Worm (Caenorhabditis elegans) whole organism, L4 larva: ENCODE measurements around the gene R02F11.10.

Experiments
- F26F4.8 ChIP-seq: fragments of 200-800 bp; sonication (Bioruptor generic); conservative IDR thresholded peaks from 2 replicates; pipeline ENCODE4 v1.3.6; 2022; ENCODE audit warnings: missing genetic modification characterization, missing compliant biosample characterization
- F37D6.2 ChIP-seq: sonication (generic microtip); optimal IDR thresholded peaks from 2 replicates; lab custom pipeline; 2016; ENCODE audit warnings: mild to moderate bottlenecking, missing genetic modification characterization, missing compliant biosample characterization
- Y105C5A.15 ChIP-seq: fragments of 200-800 bp; sonication (Bioruptor generic); IDR thresholded peaks from 2 replicates; pipeline ENCODE4 v1.3.6; 2022; ENCODE audit warnings: missing genetic modification characterization, missing compliant biosample characterization
- Y5F2A.4 ChIP-seq: fragments of 200-800 bp; sonication (Bioruptor generic); optimal IDR thresholded peaks from 2 replicates; lab custom pipeline; 2018; ENCODE audit warnings: mild to moderate bottlenecking, missing genetic modification characterization, missing compliant biosample characterization
- Y75B8A.6 ChIP-seq: fragments of 200-800 bp; sonication (Bioruptor generic); IDR thresholded peaks from 2 replicates; pipeline ENCODE4 v1.3.6; 2022; ENCODE audit warnings: missing genetic modification reagents, missing genetic modification characterization, missing compliant biosample characterization
- ZK546.5 ChIP-seq, 2 experiments: sonication (generic microtip); optimal IDR thresholded peaks; 2 replicates each; lab custom pipeline; 2017; ENCODE audit warnings: missing biosample characterization in 2 of 2, missing genetic modification characterization in 2 of 2
- aha-1 ChIP-seq: fragments of 150-350 bp; peaks from one replicate; lab custom pipeline; 2014; ENCODE audit warnings: missing biosample characterization, missing genetic modification characterization
- ama-1 ChIP-seq: fragments of 150-350 bp; optimal IDR thresholded peaks from 2 replicates; lab custom pipeline; 2014; ENCODE audit warnings: inconsistent platforms, mixed read lengths
- ceh-32 ChIP-seq: sonication (generic microtip); optimal IDR thresholded peaks from 2 replicates; lab custom pipeline; 2016; ENCODE audit warnings: mild to moderate bottlenecking, missing genetic modification characterization, missing compliant biosample characterization; ENCODE audit not compliant: poor library complexity
- ceh-44 ChIP-seq: fragments of 200-800 bp; sonication (Bioruptor generic); IDR thresholded peaks from 2 replicates; pipeline ENCODE4 v1.3.6; 2022; ENCODE audit warnings: missing genetic modification reagents, missing genetic modification characterization, missing compliant biosample characterization
- ces-1 ChIP-seq: fragments of 150-350 bp; sonication (generic microtip); optimal IDR thresholded peaks from 4 replicates; lab custom pipeline; 2014; ENCODE audit warnings: missing biosample characterization, missing genetic modification reagents, missing genetic modification characterization
- cey-2 ChIP-seq: sonication (generic microtip); optimal IDR thresholded peaks from 3 replicates; lab custom pipeline; 2017; ENCODE audit warnings: missing genetic modification characterization, mild to moderate bottlenecking, missing compliant biosample characterization, antibody characterized with exemption, borderline replicate concordance; ENCODE audit not compliant: insufficient read depth
- ctbp-1 ChIP-seq: fragments of 200-800 bp; sonication (Bioruptor generic); IDR thresholded peaks from 2 replicates; pipeline ENCODE4 v1.3.6; 2022; ENCODE audit warnings: missing genetic modification reagents, missing genetic modification characterization, missing compliant biosample characterization
- daf-19 ChIP-seq: fragments of 200-800 bp; sonication (Bioruptor generic); conservative IDR thresholded peaks from 2 replicates; pipeline ENCODE4 v1.3.6; 2022; ENCODE audit warnings: missing genetic modification characterization, missing compliant biosample characterization
- dmd-9 ChIP-seq: fragments of 200-800 bp; sonication (Bioruptor generic); IDR thresholded peaks from 2 replicates; pipeline ENCODE4 v1.3.6; 2022; ENCODE audit warnings: missing genetic modification reagents, missing genetic modification characterization, missing compliant biosample characterization
- dpl-1 ChIP-seq: fragments of 150-350 bp; optimal IDR thresholded peaks from 2 replicates; lab custom pipeline; 2014; ENCODE audit warnings: missing biosample characterization, missing genetic modification reagents, missing genetic modification characterization
- duxl-1 ChIP-seq: sonication (generic microtip); optimal IDR thresholded peaks from 2 replicates; lab custom pipeline; 2016; ENCODE audit warnings: mild to moderate bottlenecking, missing genetic modification characterization, moderate library complexity, missing compliant biosample characterization; ENCODE audit not compliant: poor library complexity
- egl-27 ChIP-seq: sonication (generic microtip); optimal IDR thresholded peaks from 3 replicates; lab custom pipeline; 2017; ENCODE audit warnings: missing biosample characterization, missing genetic modification reagents, missing genetic modification characterization
- egl-43 ChIP-seq: fragments of 200-800 bp; sonication (Bioruptor generic); IDR thresholded peaks from 2 replicates; pipeline ENCODE4 v1.3.6; 2022; ENCODE audit warnings: missing genetic modification reagents, missing genetic modification characterization, missing compliant biosample characterization
- fos-1 ChIP-seq: fragments of 150-350 bp; optimal IDR thresholded peaks from 2 replicates; lab custom pipeline; 2014; ENCODE audit warnings: missing biosample characterization, missing genetic modification characterization
- lim-7 ChIP-seq: fragments of 200-800 bp; sonication (Bioruptor generic); IDR thresholded peaks from 2 replicates; pipeline ENCODE4 v1.3.6; 2022; ENCODE audit warnings: missing genetic modification characterization, missing compliant biosample characterization
- lin-13 ChIP-seq: fragments of 150-350 bp; optimal IDR thresholded peaks from 2 replicates; lab custom pipeline; 2014; ENCODE audit warnings: missing biosample characterization, missing genetic modification reagents, missing genetic modification characterization
- lin-29 ChIP-seq: fragments of 200-800 bp; sonication (Bioruptor generic); IDR thresholded peaks from 2 replicates; pipeline ENCODE4 v1.3.6; 2022; ENCODE audit warnings: missing genetic modification reagents, missing genetic modification characterization, missing compliant biosample characterization
- mdt-29 ChIP-seq: fragments of 200-800 bp; sonication (Bioruptor generic); IDR thresholded peaks from 2 replicates; pipeline ENCODE4 v1.3.6; 2022; ENCODE audit warnings: missing genetic modification reagents, missing genetic modification characterization, missing compliant biosample characterization
- mes-2 ChIP-seq: sonication (generic microtip); optimal IDR thresholded peaks from 2 replicates; lab custom pipeline; 2016; ENCODE audit warnings: missing genotype, mild to moderate bottlenecking, missing genetic modification characterization, missing compliant biosample characterization; ENCODE audit not compliant: poor library complexity, severe bottlenecking
- nhr-25 ChIP-seq: sonication (generic microtip); optimal IDR thresholded peaks from 2 replicates; lab custom pipeline; 2017; ENCODE audit warnings: missing genetic modification characterization, mild to moderate bottlenecking, missing compliant biosample characterization, antibody characterized with exemption, moderate library complexity, borderline replicate concordance; ENCODE audit not compliant: insufficient read depth
- nhr-28 ChIP-seq: fragments of 150-350 bp; optimal IDR thresholded peaks from 2 replicates; lab custom pipeline; 2014; ENCODE audit warnings: missing biosample characterization, missing genetic modification characterization
- pha-4 ChIP-seq, 2 experiments: fragments of 150-350 bp in 1 of 2; fragments of 200-800 bp in 1 of 2; sonication (Bioruptor generic) in 1 of 2; IDR thresholded peaks in 1 of 2; optimal IDR thresholded peaks in 1 of 2; 2 replicates each; pipeline versions ENCODE4 v1.3.6 to Lab custom; 2014 to 2022; ENCODE audit warnings: missing genetic modification characterization in 2 of 2, missing genetic modification reagents in 2 of 2, missing biosample characterization in 1 of 2, missing compliant biosample characterization in 1 of 2
- rbr-2 ChIP-seq: sonication (generic microtip); optimal IDR thresholded peaks from 2 replicates; lab custom pipeline; 2016; ENCODE audit warnings: missing genotype, missing genetic modification characterization, missing compliant biosample characterization
- sdz-12 ChIP-seq: fragments of 200-800 bp; sonication (Bioruptor generic); optimal IDR thresholded peaks from 2 replicates; lab custom pipeline; 2018; ENCODE audit warnings: mild to moderate bottlenecking, missing genetic modification characterization, missing compliant biosample characterization
- spr-1 ChIP-seq: sonication (generic microtip); optimal IDR thresholded peaks from 2 replicates; lab custom pipeline; 2016; ENCODE audit warnings: mild to moderate bottlenecking, missing genetic modification characterization, missing compliant biosample characterization
- tag-97 ChIP-seq: fragments of 200-800 bp; sonication (Bioruptor generic); IDR thresholded peaks from 2 replicates; pipeline ENCODE4 v1.3.6; 2022; ENCODE audit warnings: missing genetic modification characterization, missing compliant biosample characterization
- unc-62 ChIP-seq, 3 experiments: fragments of 150-350 bp in 1 of 3; sonication (generic microtip); optimal IDR thresholded peaks in 2 of 3; peaks in 1 of 3; 1 replicate in 1 of 3; 2 replicates in 2 of 3; lab custom pipeline; 2014 to 2017; ENCODE audit warnings: missing biosample characterization in 3 of 3, missing genetic modification characterization in 3 of 3, missing genetic modification reagents in 3 of 3, missing genotype in 1 of 3
- zfp-3 ChIP-seq: fragments of 200-800 bp; sonication (Bioruptor generic); conservative IDR thresholded peaks from 2 replicates; pipeline ENCODE4 v1.3.6; 2022; ENCODE audit warnings: missing genetic modification reagents, missing genetic modification characterization, missing compliant biosample characterization
- zip-11 ChIP-seq: fragments of 200-800 bp; sonication (Bioruptor generic); IDR thresholded peaks from 2 replicates; pipeline ENCODE4 v1.3.6; 2022; ENCODE audit warnings: missing genetic modification characterization, missing compliant biosample characterization
- ztf-7 ChIP-seq: fragments of 150-350 bp; optimal IDR thresholded peaks from 2 replicates; lab custom pipeline; 2014; ENCODE audit warnings: missing biosample characterization, missing genetic modification characterization

Gene R02F11.10

DNA sequence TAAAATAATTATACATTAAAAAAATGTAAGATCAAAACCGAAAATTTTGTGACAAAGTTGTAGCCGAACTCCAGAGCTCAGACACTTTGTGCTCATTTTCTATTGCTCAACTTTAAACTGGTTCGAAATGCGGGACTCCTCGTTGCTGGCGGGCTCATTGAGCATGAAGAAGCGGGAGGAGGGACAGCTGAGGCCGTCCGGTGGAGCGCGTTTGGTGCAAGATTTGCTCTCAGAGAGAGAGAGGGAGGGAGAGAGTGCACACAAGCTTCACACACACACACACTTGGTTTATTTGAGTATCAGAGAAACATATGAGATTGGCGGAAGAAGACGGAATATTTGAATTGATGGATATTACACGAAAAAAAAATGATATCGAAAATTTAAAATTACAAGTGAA, 21.7 kb downstream of the R02F11.10 start (continued):
- TF ChIP-seq F26F4.8 (GFP tag; lab: Robert Waterston, UW), result no peak
- no peak for TF ChIP-seq lim-7 (GFP tag; lab: Robert Waterston, UW)
- 0 out of 2 replicates have a peak, but pooled peaks have one; percentile 17 for TF ChIP-seq ctbp-1 (GFP tag; lab: Robert Waterston, UW)
- TF ChIP-seq dmd-9 (GFP tag; lab: Robert Waterston, UW), result no peak
- no peak for TF ChIP-seq duxl-1
- no peak for TF ChIP-seq mdt-29 (GFP tag; lab: Robert Waterston, UW)
- TF ChIP-seq fos-1 (tag; lab: Kevin White, UChicago), result no peak
- peak; percentile 62 for TF ChIP-seq mes-2
- TF ChIP-seq cey-2, result no peak
- TF ChIP-seq ztf-7 (tag; lab: Kevin White, UChicago), result no peak
- no peak for TF ChIP-seq ama-1
- TF ChIP-seq ceh-44 (GFP tag; lab: Robert Waterston, UW), result no peak
- no peak for TF ChIP-seq ceh-32 (tag; lab: Kevin White, UChicago)
- TF ChIP-seq spr-1 (tag; lab: Kevin White, UChicago), result no peak
- TF ChIP-seq Y75B8A.6 (GFP tag; lab: Robert Waterston, UW), result no peak
- TF ChIP-seq nhr-28 (tag; lab: Kevin White, UChicago), result no peak
- TF ChIP-seq lin-29, result no peak
- TF ChIP-seq aha-1 (tag; lab: Kevin White, UChicago), result peak; percentile 99
- TF ChIP-seq rbr-2 (tag; lab: Kevin White, UChicago), result peak; percentile 54
- peak in 1 of 2 experiments; percentile 94 for TF ChIP-seq unc-62 (GFP tag; optimal IDR thresholded peaks at IDR 0.05 in 1 of 2; lab: Kevin White, UChicago)
- TF ChIP-seq unc-62 (tag; optimal IDR thresholded peaks at IDR 0.05; lab: Kevin White, UChicago), result no peak
- no peak for TF ChIP-seq egl-43
- no peak for TF ChIP-seq F37D6.2
- no peak for TF ChIP-seq daf-19 (GFP tag; lab: Robert Waterston, UW)
- TF ChIP-seq nhr-25 (tag; lab: Kevin White, UChicago), result no peak
- TF ChIP-seq pha-4 (GFP tag; IDR thresholded peaks at IDR 0.05; lab: Robert Waterston, UW), result no peak
- TF ChIP-seq pha-4 (tag; optimal IDR thresholded peaks at IDR 0.05; lab: Kevin White, UChicago), result no peak
- TF ChIP-seq zfp-3, result no peak
- no peak for TF ChIP-seq lin-13 (GFP tag; lab: Kevin White, UChicago)
- TF ChIP-seq tag-97 (GFP tag; lab: Robert Waterston, UW), result no peak
- no peak for TF ChIP-seq sdz-12 (GFP tag; lab: Kevin White, UChicago)
- TF ChIP-seq zip-11 (GFP tag; lab: Robert Waterston, UW), result no peak
- TF ChIP-seq dpl-1, result peak; percentile 31
- TF ChIP-seq ZK546.5 (tag; optimal IDR thresholded peaks at IDR 0.05; lab: Kevin White, UChicago), result no peak

DNA sequence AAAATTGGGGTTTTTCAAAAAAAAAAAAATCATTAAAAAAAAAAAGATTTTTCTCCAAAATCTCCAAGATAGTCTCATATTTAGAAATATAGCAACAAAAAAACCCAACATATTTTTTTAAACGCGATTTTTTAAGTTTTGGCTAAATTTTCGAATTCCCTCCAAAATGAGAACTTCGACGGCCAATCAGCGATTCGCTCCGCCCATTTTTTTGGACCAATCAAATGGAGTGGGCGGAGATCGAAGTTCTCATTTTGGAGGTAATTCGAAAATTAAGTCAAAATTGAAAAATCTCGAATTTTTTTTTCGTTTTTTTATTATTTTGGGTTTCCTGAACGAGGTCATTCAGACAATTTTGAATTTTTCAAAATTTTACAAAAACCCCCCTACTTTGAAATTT, 24.9 kb downstream of the R02F11.10 start:
- no peak for TF ChIP-seq Y5F2A.4 (GFP tag; lab: Kevin White, UChicago)
- no peak for TF ChIP-seq ctbp-1 (GFP tag; lab: Robert Waterston, UW)
- no peak for TF ChIP-seq ces-1 (GFP tag; lab: Kevin White, UChicago)
- TF ChIP-seq mdt-29 (GFP tag; lab: Robert Waterston, UW), result no peak
- TF ChIP-seq, all 104 proteins: peak for 0

ce11 chrV:4818563-4818962, 29.6 kb downstream of the R02F11.10 start, which contains the start of gene ccep-97:
TSS of gene ccep-97 (minus strand) at chrV:4818663.
- TF ChIP-seq lin-29, result no peak
- TF ChIP-seq Y105C5A.15 (GFP tag; lab: Robert Waterston, UW), result no peak
- TF ChIP-seq egl-27 (tag; lab: Kevin White, UChicago), result no peak
- peak; percentile 49 for TF ChIP-seq ama-1
- TF ChIP-seq pha-4 (GFP tag; IDR thresholded peaks at IDR 0.05; lab: Robert Waterston, UW), result peak; percentile 17; the same call in 1 of the 2 replicates
- TF ChIP-seq pha-4 (tag; optimal IDR thresholded peaks at IDR 0.05; lab: Kevin White, UChicago), result no peak
- TF ChIP-seq nhr-28 (tag; lab: Kevin White, UChicago), result peak; percentile 20
- TF ChIP-seq lim-7 (GFP tag; lab: Robert Waterston, UW), result 0 out of 2 replicates have a peak, but pooled peaks have one; percentile 55
- no peak for TF ChIP-seq rbr-2 (tag; lab: Kevin White, UChicago)
